Fruit fly (Drosophila melanogaster) whole organism, embryonic: ENCODE results near the gene CG8925.

Experiments
- ATbp ChIP-seq: fragments of 200-800 bp; sonication (Bioruptor generic); optimal IDR thresholded peaks from 2 replicates; lab custom pipeline; 2017; ENCODE audit warnings: missing biosample characterization, mild to moderate bottlenecking, missing genetic modification characterization, missing genetic modification reagents
- Antp ChIP-seq: fragments of 200-800 bp; sonication (Bioruptor generic); optimal IDR thresholded peaks from 3 replicates; lab custom pipeline; 2016; ENCODE audit warnings: missing biosample characterization, missing genetic modification characterization
- Atf-2 ChIP-seq: fragments of 200-800 bp; sonication (Bioruptor generic); optimal IDR thresholded peaks from 2 replicates; lab custom pipeline; 2016; ENCODE audit warnings: missing biosample characterization, missing genetic modification characterization
- Bteb2 ChIP-seq: fragments of 200-800 bp; sonication (Bioruptor generic); optimal IDR thresholded peaks from 2 replicates; lab custom pipeline; 2016; ENCODE audit warnings: missing biosample characterization, missing genetic modification characterization
- CG10321 ChIP-seq: fragments of 200-800 bp; sonication (Bioruptor generic); IDR thresholded peaks from 2 replicates; pipeline ENCODE4 v1.3.6; 2022; ENCODE audit warnings: missing biosample characterization, missing genetic modification characterization
- CG10979 ChIP-seq: fragments of 200-800 bp; sonication (Bioruptor generic); optimal IDR thresholded peaks from 2 replicates; lab custom pipeline; 2018; ENCODE audit warnings: missing biosample characterization, mild to moderate bottlenecking, missing genetic modification characterization, moderate library complexity
- CG12744 ChIP-seq: fragments of 200-800 bp; sonication (Bioruptor generic); optimal IDR thresholded peaks from 2 replicates; lab custom pipeline; 2016; ENCODE audit warnings: missing biosample characterization, missing genetic modification characterization
- CG13123 ChIP-seq: fragments of 200-800 bp; sonication (Bioruptor generic); optimal IDR thresholded peaks from 2 replicates; lab custom pipeline; 2016; ENCODE audit warnings: missing biosample characterization, missing genetic modification characterization
- CG15479 ChIP-seq: fragments of 200-800 bp; sonication (Bioruptor generic); optimal IDR thresholded peaks from 3 replicates; lab custom pipeline; 2019; ENCODE audit warnings: missing biosample characterization, mild to moderate bottlenecking, missing genetic modification characterization, moderate library complexity
- CG18011 ChIP-seq: fragments of 200-800 bp; sonication (Bioruptor generic); optimal IDR thresholded peaks from 2 replicates; lab custom pipeline; 2017; ENCODE audit warnings: missing biosample characterization, missing genetic modification characterization, mild to moderate bottlenecking, moderate library complexity, missing genotype
- CG2678 ChIP-seq: fragments of 200-800 bp; sonication (Bioruptor generic); optimal IDR thresholded peaks from 3 replicates; lab custom pipeline; 2019; ENCODE audit warnings: missing biosample characterization, mild to moderate bottlenecking, missing genetic modification characterization, moderate library complexity
- CG30020 ChIP-seq: fragments of 200-800 bp; optimal IDR thresholded peaks from 2 replicates; lab custom pipeline; 2019; ENCODE audit warnings: missing biosample characterization, mild to moderate bottlenecking, missing genetic modification characterization, moderate library complexity
- CG32767 ChIP-seq: fragments of 200-800 bp; sonication (Bioruptor generic); IDR thresholded peaks from 2 replicates; pipeline ENCODE4 v1.3.6; 2022; ENCODE audit warnings: missing biosample characterization, missing genetic modification characterization
- CG3281 ChIP-seq: fragments of 200-800 bp; sonication (Bioruptor generic); optimal IDR thresholded peaks from 3 replicates; lab custom pipeline; 2017; ENCODE audit warnings: missing biosample characterization, mild to moderate bottlenecking, missing genetic modification characterization
- CG34422 ChIP-seq: fragments of 200-800 bp; sonication (Bioruptor generic); IDR thresholded peaks from 3 replicates; pipeline ENCODE4 v1.3.6; 2022; ENCODE audit warnings: missing biosample characterization, missing genetic modification characterization
- CG4404 ChIP-seq: fragments of 200-800 bp; sonication (Bioruptor generic); IDR thresholded peaks from 2 replicates; pipeline ENCODE4 v1.3.6; 2022; ENCODE audit warnings: missing biosample characterization, missing genetic modification characterization
- CG4854 ChIP-seq: fragments of 200-800 bp; sonication (Bioruptor generic); optimal IDR thresholded peaks from 2 replicates; lab custom pipeline; 2016; ENCODE audit warnings: missing biosample characterization, missing genetic modification characterization, inconsistent platforms
- CG7839 ChIP-seq: fragments of 200-800 bp; sonication (Bioruptor generic); optimal IDR thresholded peaks from 3 replicates; lab custom pipeline; 2018; ENCODE audit warnings: missing biosample characterization, mild to moderate bottlenecking, missing genetic modification characterization, moderate library complexity
- CG8281 ChIP-seq: fragments of 200-800 bp; sonication (Bioruptor generic); optimal IDR thresholded peaks from 2 replicates; lab custom pipeline; 2018; ENCODE audit warnings: missing biosample characterization, mild to moderate bottlenecking, missing genetic modification characterization, moderate library complexity
- CG8359 ChIP-seq: fragments of 200-800 bp; sonication (Bioruptor generic); optimal IDR thresholded peaks from 2 replicates; lab custom pipeline; 2017; ENCODE audit warnings: missing biosample characterization, mild to moderate bottlenecking, missing genetic modification characterization, borderline replicate concordance
- CHES-1-like ChIP-seq: fragments of 200-800 bp; sonication (Bioruptor generic); optimal IDR thresholded peaks from 2 replicates; lab custom pipeline; 2016; ENCODE audit warnings: missing biosample characterization, missing genetic modification characterization
- H2.0 ChIP-seq: fragments of 200-800 bp; sonication (Bioruptor generic); IDR thresholded peaks from 2 replicates; pipeline ENCODE4 v1.3.6; 2022; ENCODE audit warnings: missing biosample characterization, missing genetic modification characterization
- MESR4 ChIP-seq: fragments of 200-800 bp; sonication (Bioruptor generic); optimal IDR thresholded peaks from 2 replicates; lab custom pipeline; 2018; ENCODE audit warnings: missing biosample characterization, mild to moderate bottlenecking, missing genetic modification characterization, moderate library complexity
- Nf-YC ChIP-seq: fragments of 200-800 bp; optimal IDR thresholded peaks from 3 replicates; lab custom pipeline; 2019; ENCODE audit warnings: missing biosample characterization, mild to moderate bottlenecking, missing genetic modification characterization, moderate library complexity
- Stat92E ChIP-seq, 3 experiments: fragments of >200 bp in 2 of 3; fragments of 200-800 bp in 1 of 3; sonication (Bioruptor generic) in 1 of 3; optimal IDR thresholded peaks; 2 replicates each; lab custom pipeline; 2017 to 2019; ENCODE audit warnings: missing biosample characterization in 3 of 3, missing genetic modification characterization in 3 of 3, mild to moderate bottlenecking in 1 of 3, moderate library complexity in 1 of 3
- Vsx1 ChIP-seq: fragments of 200-800 bp; sonication (Bioruptor generic); optimal IDR thresholded peaks from 2 replicates; lab custom pipeline; 2017; ENCODE audit warnings: missing biosample characterization, mild to moderate bottlenecking, missing genetic modification characterization, missing genetic modification reagents
- ab ChIP-seq: fragments of 200-800 bp; sonication (Bioruptor generic); optimal IDR thresholded peaks from 2 replicates; lab custom pipeline; 2016; ENCODE audit warnings: missing biosample characterization, missing genetic modification characterization
- ase ChIP-seq: fragments of 200-800 bp; sonication (Bioruptor generic); IDR thresholded peaks from 3 replicates; pipeline ENCODE4 v1.3.6; 2022; ENCODE audit warnings: missing biosample characterization, missing genetic modification characterization
- cas ChIP-seq: fragments of 200-800 bp; sonication (Bioruptor generic); IDR thresholded peaks from 2 replicates; pipeline ENCODE4 v1.3.6; 2022; ENCODE audit warnings: missing biosample characterization, missing genetic modification characterization
- chn ChIP-seq: fragments of 200-800 bp; sonication (Bioruptor generic); optimal IDR thresholded peaks from 2 replicates; lab custom pipeline; 2016; ENCODE audit warnings: missing biosample characterization, missing genetic modification characterization
- crc ChIP-seq: fragments of 200-800 bp; sonication (Bioruptor generic); optimal IDR thresholded peaks from 2 replicates; lab custom pipeline; 2016; ENCODE audit warnings: missing biosample characterization, missing genetic modification characterization
- da ChIP-seq: fragments of 200-800 bp; sonication (Bioruptor generic); optimal IDR thresholded peaks from 2 replicates; lab custom pipeline; 2016; ENCODE audit warnings: missing biosample characterization, missing genetic modification characterization
- disco-r ChIP-seq: fragments of 200-800 bp; sonication (Bioruptor generic); optimal IDR thresholded peaks from 2 replicates; lab custom pipeline; 2016; ENCODE audit warnings: missing biosample characterization, missing genetic modification characterization
- eyg ChIP-seq: fragments of 200-800 bp; sonication (Bioruptor generic); optimal IDR thresholded peaks from 3 replicates; lab custom pipeline; 2016; ENCODE audit warnings: missing biosample characterization, missing genetic modification characterization
- her ChIP-seq: fragments of 200-800 bp; sonication (Bioruptor generic); optimal IDR thresholded peaks from 2 replicates; lab custom pipeline; 2016; ENCODE audit warnings: missing biosample characterization, missing genetic modification characterization
- insv ChIP-seq, 2 experiments: fragments of 200-800 bp; sonication (Bioruptor generic); optimal IDR thresholded peaks; 3 replicates each; lab custom pipeline; 2016 to 2018; ENCODE audit warnings: missing biosample characterization in 2 of 2, missing genetic modification characterization in 2 of 2
- nerfin-1 ChIP-seq: fragments of 200-800 bp; sonication (Bioruptor generic); optimal IDR thresholded peaks from 3 replicates; lab custom pipeline; 2019; ENCODE audit warnings: missing biosample characterization, mild to moderate bottlenecking, missing genetic modification characterization, moderate library complexity
- org-1 ChIP-seq: fragments of 200-800 bp; sonication (Bioruptor generic); optimal IDR thresholded peaks from 2 replicates; lab custom pipeline; 2017; ENCODE audit warnings: missing biosample characterization, missing genetic modification characterization
- prd ChIP-seq, 3 experiments: fragments of >200 bp in 2 of 3; fragments of 200-800 bp in 1 of 3; sonication (Bioruptor generic) in 1 of 3; optimal IDR thresholded peaks in 2 of 3; IDR thresholded peaks in 1 of 3; 2 replicates in 2 of 3; 3 replicates in 1 of 3; pipeline versions ENCODE4 v1.3.6 to Lab custom; 2017 to 2022; ENCODE audit warnings: missing biosample characterization in 1 of 3, missing genetic modification characterization in 1 of 3
- pzg ChIP-seq: fragments of 200-800 bp; sonication (Bioruptor generic); optimal IDR thresholded peaks from 3 replicates; lab custom pipeline; 2018; ENCODE audit warnings: missing biosample characterization, mild to moderate bottlenecking, missing genetic modification characterization, moderate library complexity
- sc ChIP-seq, 3 experiments: fragments of >200 bp in 2 of 3; fragments of 200-800 bp in 1 of 3; sonication (Bioruptor generic) in 1 of 3; optimal IDR thresholded peaks; 2 replicates in 2 of 3; 3 replicates in 1 of 3; lab custom pipeline; 2017; ENCODE audit warnings: mild to moderate bottlenecking in 1 of 3, missing biosample characterization in 1 of 3, missing genetic modification characterization in 1 of 3, missing genetic modification reagents in 1 of 3
- sens-2 ChIP-seq: fragments of 200-800 bp; sonication (Bioruptor generic); IDR thresholded peaks from 2 replicates; pipeline ENCODE4 v1.3.6; 2022; ENCODE audit warnings: missing biosample characterization, missing genetic modification characterization
- sna ChIP-seq: fragments of 200-800 bp; sonication (Bioruptor generic); IDR thresholded peaks from 2 replicates; pipeline ENCODE4 v1.3.6; 2022; ENCODE audit warnings: missing biosample characterization, missing genetic modification characterization; ENCODE audit not compliant: partially characterized antibody
- so ChIP-seq: fragments of 200-800 bp; sonication (Bioruptor generic); IDR thresholded peaks from 3 replicates; pipeline ENCODE4 v1.3.6; 2022; ENCODE audit warnings: missing biosample characterization, missing genetic modification characterization
- sqz ChIP-seq: fragments of 200-800 bp; sonication (Bioruptor generic); optimal IDR thresholded peaks from 3 replicates; lab custom pipeline; 2018; ENCODE audit warnings: missing biosample characterization, mild to moderate bottlenecking, missing genetic modification characterization
- tgo ChIP-seq: fragments of 200-800 bp; sonication (Bioruptor generic); IDR thresholded peaks from 3 replicates; pipeline ENCODE4 v1.3.6; 2022; ENCODE audit warnings: missing biosample characterization, missing genetic modification characterization
- tll ChIP-seq, 2 experiments: fragments of 200-800 bp in 1 of 2; fragments of >200 bp in 1 of 2; sonication (Bioruptor generic) in 1 of 2; optimal IDR thresholded peaks; 2 replicates each; lab custom pipeline; 2017 to 2019; ENCODE audit warnings: missing biosample characterization in 2 of 2, missing genetic modification characterization in 2 of 2, mild to moderate bottlenecking in 1 of 2, moderate library complexity in 1 of 2
- unpg ChIP-seq: fragments of 200-800 bp; sonication (Bioruptor generic); optimal IDR thresholded peaks from 3 replicates; lab custom pipeline; 2018; ENCODE audit warnings: missing biosample characterization, mild to moderate bottlenecking, missing genetic modification characterization, moderate library complexity

The CG8925 gene

dm6 chr3R:16209714-16210553 lies 38.1 kb downstream of the CG8925 start (continued):
- TF ChIP-seq unpg (no peak), CG7839 (tag; lab: Kevin White, UChicago) (peak; percentile 54), crc (GFP tag; lab: Kevin White, UChicago) (no peak), sqz (GFP tag; lab: Kevin White, UChicago) (no peak), CG15479 (no peak), CG34422 (GFP tag; lab: Robert Waterston, UW) (no peak), pzg (GFP tag; lab: Kevin White, UChicago) (no peak), CG18011 (GFP tag; lab: Kevin White, UChicago) (no peak), CG8281 (no peak), CG2678 (tag; lab: Kevin White, UChicago) (peak; percentile 72), Nf-YC (tag; lab: Kevin White, UChicago) (peak; percentile 36), CG3281 (GFP tag; lab: Kevin White, UChicago) (peak; percentile 63), disco-r (GFP tag; lab: Kevin White, UChicago) (no peak), org-1 (GFP tag; lab: Kevin White, UChicago) (peak; percentile 4), insv (GFP tag; optimal IDR thresholded peaks at IDR 0.05; lab: Kevin White, UChicago) (no peak), Vsx1 (GFP tag; lab: Kevin White, UChicago) (no peak), Atf-2 (no peak), Antp (GFP tag; lab: Kevin White, UChicago) (no peak), chn (GFP tag; lab: Kevin White, UChicago) (no peak), CG30020 (tag; lab: Kevin White, UChicago) (no peak), ab (GFP tag; lab: Kevin White, UChicago) (no peak), so (peak; percentile 41; the same call in 1 of the 3 replicates), CHES-1-like (GFP tag; lab: Kevin White, UChicago) (no peak), ase (GFP tag; lab: Robert Waterston, UW) (no peak), prd (optimal IDR thresholded peaks at IDR 0.05; lab: Kevin White, UChicago) (no peak), prd (GFP tag; IDR thresholded peaks at IDR 0.05; lab: Robert Waterston, UW) (no peak), H2.0 (GFP tag; lab: Robert Waterston, UW) (no peak), tll (GFP tag; optimal IDR thresholded peaks at IDR 0.05; lab: Kevin White, UChicago) (no peak), her (GFP tag; lab: Kevin White, UChicago) (no peak), tgo (no peak), MESR4 (GFP tag; lab: Kevin White, UChicago) (no peak), CG4404 (GFP tag; lab: Robert Waterston, UW) (no peak), Stat92E (GFP tag; optimal IDR thresholded peaks at IDR 0.05; lab: Kevin White, UChicago) (no peak), sna (no peak), CG12744 (GFP tag; lab: Kevin White, UChicago) (no peak), CG4854 (GFP tag; lab: Kevin White, UChicago) (no peak), CG13123 (GFP tag; lab: Kevin White, UChicago) (no peak), CG32767 (GFP tag; lab: Robert Waterston, UW) (no peak; the same call in 1 of the 2 replicates), da (GFP tag; lab: Kevin White, UChicago) (no peak), CG8359 (GFP tag; lab: Kevin White, UChicago) (no peak), eyg (GFP tag; lab: Kevin White, UChicago) (no peak), CG10321 (GFP tag; lab: Robert Waterston, UW) (no peak), ATbp (no peak), CG10979 (tag; lab: Kevin White, UChicago) (no peak), sens-2 (GFP tag; lab: Robert Waterston, UW) (no peak), nerfin-1 (no peak), Bteb2 (GFP tag; lab: Kevin White, UChicago) (no peak), sc (optimal IDR thresholded peaks at IDR 0.05; lab: Kevin White, UChicago) (no peak), sc (GFP tag; optimal IDR thresholded peaks at IDR 0.05; lab: Kevin White, UChicago) (no peak), cas (GFP tag; lab: Robert Waterston, UW) (no peak)
